Worm (Caenorhabditis elegans) whole organism, late embryonic: ENCODE data around the gene C25A8.5.

Experiments used
- K02D7.2 ChIP-seq: sonication (generic microtip); optimal IDR thresholded peaks from 2 replicates; lab custom pipeline; 2017; ENCODE audit warnings: mild to moderate bottlenecking, missing genetic modification characterization, missing compliant biosample characterization
- T23F11.4 ChIP-seq: fragments of 200-800 bp; sonication (Bioruptor generic); optimal IDR thresholded peaks from 2 replicates; lab custom pipeline; 2018; ENCODE audit warnings: mild to moderate bottlenecking, missing genetic modification characterization, missing compliant biosample characterization
- Y22D7AL.16 ChIP-seq: sonication (generic microtip); optimal IDR thresholded peaks from 2 replicates; lab custom pipeline; 2016; ENCODE audit warnings: missing genetic modification characterization, missing compliant biosample characterization
- ama-1 ChIP-seq: fragments of 150-350 bp; optimal IDR thresholded peaks from 2 replicates; lab custom pipeline; 2014
- ceh-14 ChIP-seq: sonication (generic microtip); optimal IDR thresholded peaks from 2 replicates; lab custom pipeline; 2016; ENCODE audit warnings: missing genotype, missing genetic modification characterization, missing compliant biosample characterization
- ceh-18 ChIP-seq: sonication (generic microtip); optimal IDR thresholded peaks from 2 replicates; lab custom pipeline; 2016; ENCODE audit warnings: missing genetic modification characterization, missing compliant biosample characterization
- ceh-19 ChIP-seq: fragments of 200-800 bp; sonication (Bioruptor generic); optimal IDR thresholded peaks from 2 replicates; lab custom pipeline; 2018; ENCODE audit warnings: mild to moderate bottlenecking, missing genetic modification characterization, missing compliant biosample characterization
- ceh-2 ChIP-seq: sonication (generic microtip); optimal IDR thresholded peaks from 2 replicates; lab custom pipeline; 2016; ENCODE audit warnings: missing genotype, missing genetic modification characterization, missing compliant biosample characterization
- ceh-24 ChIP-seq: sonication (generic microtip); optimal IDR thresholded peaks from 2 replicates; lab custom pipeline; 2016; ENCODE audit warnings: mild to moderate bottlenecking, missing genetic modification characterization, missing compliant biosample characterization
- ceh-31 ChIP-seq: sonication (generic microtip); optimal IDR thresholded peaks from 2 replicates; lab custom pipeline; 2016; ENCODE audit warnings: missing genetic modification characterization, missing compliant biosample characterization
- ceh-34 ChIP-seq: sonication (generic microtip); optimal IDR thresholded peaks from 2 replicates; lab custom pipeline; 2016; ENCODE audit warnings: mild to moderate bottlenecking, missing genetic modification characterization, missing compliant biosample characterization
- ceh-6 ChIP-seq: fragments of 200-800 bp; sonication (Bioruptor generic); optimal IDR thresholded peaks from 2 replicates; lab custom pipeline; 2018; ENCODE audit warnings: mild to moderate bottlenecking, missing genetic modification characterization, missing compliant biosample characterization
- ceh-9 ChIP-seq: sonication (generic microtip); optimal IDR thresholded peaks from 2 replicates; lab custom pipeline; 2016; ENCODE audit warnings: mild to moderate bottlenecking, missing genetic modification characterization, inconsistent platforms, missing compliant biosample characterization
- che-1 ChIP-seq: sonication (generic microtip); optimal IDR thresholded peaks from 2 replicates; lab custom pipeline; 2016; ENCODE audit warnings: mild to moderate bottlenecking, missing genetic modification characterization, missing compliant biosample characterization
- dmd-4 ChIP-seq: sonication (generic microtip); optimal IDR thresholded peaks from 2 replicates; lab custom pipeline; 2016; ENCODE audit warnings: borderline replicate concordance, missing genetic modification characterization, missing compliant biosample characterization
- dve-1 ChIP-seq: sonication (generic microtip); optimal IDR thresholded peaks from 2 replicates; lab custom pipeline; 2017; ENCODE audit warnings: antibody characterized with exemption, mild to moderate bottlenecking, missing genetic modification characterization, missing compliant biosample characterization
- elt-2 ChIP-seq: sonication (generic microtip); optimal IDR thresholded peaks from 2 replicates; lab custom pipeline; 2016; ENCODE audit warnings: missing genetic modification reagents, missing genetic modification characterization, missing compliant biosample characterization
- ets-4 ChIP-seq: sonication (generic microtip); optimal IDR thresholded peaks from 2 replicates; lab custom pipeline; 2016; ENCODE audit warnings: missing genetic modification characterization, missing compliant biosample characterization
- hlh-15 ChIP-seq: sonication (generic microtip); optimal IDR thresholded peaks from 2 replicates; lab custom pipeline; 2016; ENCODE audit warnings: missing genetic modification characterization, missing compliant biosample characterization
- hlh-30 ChIP-seq: sonication (generic microtip); optimal IDR thresholded peaks from 2 replicates; lab custom pipeline; 2017; ENCODE audit warnings: antibody characterized with exemption, missing genetic modification characterization, missing compliant biosample characterization; ENCODE audit not compliant: insufficient read depth
- hlh-8 ChIP-seq: sonication (generic microtip); optimal IDR thresholded peaks from 2 replicates; lab custom pipeline; 2016; ENCODE audit warnings: missing genotype, missing genetic modification characterization, missing compliant biosample characterization
- madf-2 ChIP-seq: sonication (generic microtip); optimal IDR thresholded peaks from 2 replicates; lab custom pipeline; 2017; ENCODE audit warnings: missing genetic modification characterization, missing compliant biosample characterization
- nfya-1 ChIP-seq: sonication (generic microtip); optimal IDR thresholded peaks from 2 replicates; lab custom pipeline; 2017; ENCODE audit warnings: missing genetic modification characterization, mild to moderate bottlenecking, missing compliant biosample characterization, antibody characterized with exemption, moderate library complexity
- nhr-11 ChIP-seq: fragments of 150-350 bp; optimal IDR thresholded peaks from 2 replicates; lab custom pipeline; 2014; ENCODE audit warnings: missing biosample characterization, missing genetic modification characterization
- nhr-232 ChIP-seq: sonication (generic microtip); optimal IDR thresholded peaks from 2 replicates; lab custom pipeline; 2016; ENCODE audit warnings: missing genetic modification characterization, missing compliant biosample characterization
- odd-2 ChIP-seq: sonication (generic microtip); optimal IDR thresholded peaks from 2 replicates; lab custom pipeline; 2017; ENCODE audit warnings: antibody characterized with exemption, mild to moderate bottlenecking, missing genetic modification characterization, missing compliant biosample characterization
- pag-3 ChIP-seq: sonication (generic microtip); optimal IDR thresholded peaks from 2 replicates; lab custom pipeline; 2016; ENCODE audit warnings: missing compliant biosample characterization, missing genetic modification characterization, borderline replicate concordance
- pha-2 ChIP-seq: sonication (generic microtip); optimal IDR thresholded peaks from 2 replicates; lab custom pipeline; 2017; ENCODE audit warnings: mild to moderate bottlenecking, missing genetic modification characterization, missing compliant biosample characterization
- pha-4 ChIP-seq: fragments of 150-350 bp; optimal IDR thresholded peaks from 2 replicates; lab custom pipeline; 2018; ENCODE audit warnings: missing biosample characterization, missing genetic modification reagents, missing genetic modification characterization
- pqm-1 ChIP-seq: sonication (generic microtip); optimal IDR thresholded peaks from 2 replicates; lab custom pipeline; 2016; ENCODE audit warnings: missing genetic modification characterization, missing compliant biosample characterization
- sox-4 ChIP-seq: sonication (generic microtip); optimal IDR thresholded peaks from 2 replicates; lab custom pipeline; 2017; ENCODE audit warnings: mild to moderate bottlenecking, missing genetic modification characterization, inconsistent platforms, missing compliant biosample characterization
- tbx-2 ChIP-seq: sonication (generic microtip); optimal IDR thresholded peaks from 2 replicates; lab custom pipeline; 2016; ENCODE audit warnings: missing genetic modification characterization, missing compliant biosample characterization
- tbx-7 ChIP-seq: sonication (generic microtip); optimal IDR thresholded peaks from 2 replicates; lab custom pipeline; 2016; ENCODE audit warnings: missing genotype, missing genetic modification characterization, missing compliant biosample characterization
- ttx-3 ChIP-seq: sonication (generic microtip); optimal IDR thresholded peaks from 2 replicates; lab custom pipeline; 2016; ENCODE audit warnings: missing genetic modification reagents, missing genetic modification characterization, missing compliant biosample characterization
- unc-42 ChIP-seq: sonication (generic microtip); optimal IDR thresholded peaks from 2 replicates; lab custom pipeline; 2016; ENCODE audit warnings: missing genotype, missing genetic modification characterization, missing compliant biosample characterization
- unc-55 ChIP-seq: sonication (generic microtip); optimal IDR thresholded peaks from 2 replicates; lab custom pipeline; 2017; ENCODE audit warnings: missing biosample characterization, missing genetic modification reagents, missing genetic modification characterization
- unc-86 ChIP-seq: sonication (generic microtip); optimal IDR thresholded peaks from 2 replicates; lab custom pipeline; 2016; ENCODE audit warnings: missing genetic modification characterization, missing compliant biosample characterization

Gene C25A8.5

DNA sequence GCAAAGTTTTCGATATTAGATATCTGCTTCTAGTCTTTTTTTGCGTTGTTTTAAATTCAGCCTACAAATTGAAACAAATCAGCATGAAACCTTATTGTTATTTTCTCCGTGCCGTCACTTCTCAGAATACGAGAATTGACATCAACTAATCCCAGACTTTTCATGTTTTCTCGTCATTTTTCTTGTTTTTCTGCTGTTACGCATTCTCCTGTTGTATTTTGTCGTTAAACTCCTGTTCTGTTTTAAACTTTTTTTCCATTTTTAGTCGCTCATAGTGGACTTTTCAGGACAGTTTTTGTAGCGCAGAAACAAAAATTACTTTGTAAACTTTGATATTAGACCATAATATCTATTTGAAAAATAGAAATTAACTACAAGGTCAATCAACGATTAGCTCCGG is 22.9 kb downstream of the C25A8.5 start:
- TF ChIP-seq ets-4 (tag; lab: Kevin White, UChicago) (no peak), tbx-2 (no peak), hlh-15 (tag; lab: Kevin White, UChicago) (no peak), ttx-3 (tag; lab: Kevin White, UChicago) (no peak), nhr-232 (tag; lab: Kevin White, UChicago) (no peak), che-1 (tag; lab: Kevin White, UChicago) (no peak), ceh-9 (no peak), ceh-19 (GFP tag; lab: Kevin White, UChicago) (no peak), sox-4 (tag; lab: Kevin White, UChicago) (no peak)

DNA sequence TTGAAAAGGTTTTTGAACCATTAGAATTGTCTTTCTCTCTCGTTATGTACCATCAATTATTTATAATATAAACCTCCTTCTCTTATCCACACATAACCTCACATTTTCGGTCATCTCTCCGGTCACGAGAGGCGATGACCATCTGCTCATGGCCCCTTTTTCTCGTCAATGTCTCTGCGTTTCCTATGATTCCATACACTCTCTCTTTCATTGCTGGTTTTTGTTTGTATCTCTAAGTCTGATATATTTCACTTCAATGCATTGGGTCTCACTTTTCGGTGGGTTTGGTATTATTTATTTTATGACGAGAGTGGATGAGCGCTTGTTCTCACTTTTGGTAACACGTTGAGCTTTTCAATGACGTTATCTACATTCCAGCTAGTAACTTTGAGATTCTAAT is 23.7 kb downstream of the C25A8.5 start:
- peak; percentile 64 for TF ChIP-seq nfya-1
- no peak for TF ChIP-seq nhr-11 (tag; lab: Kevin White, UChicago)
- peak; percentile 53 for TF ChIP-seq ceh-31
- TF ChIP-seq ceh-2 (tag; lab: Kevin White, UChicago), result peak; percentile 4
- TF ChIP-seq unc-42 (tag; lab: Kevin White, UChicago), result peak; percentile 19
- TF ChIP-seq unc-55 (GFP tag; lab: Kevin White, UChicago), result peak; percentile 7
- TF ChIP-seq ama-1 (lab: Kevin White, UChicago), result no peak
- no peak for TF ChIP-seq ttx-3 (tag; lab: Kevin White, UChicago)
- peak; percentile 94 for TF ChIP-seq hlh-30 (tag; lab: Kevin White, UChicago)
- no peak for TF ChIP-seq Y22D7AL.16 (tag; lab: Kevin White, UChicago)
- TF ChIP-seq elt-2 (tag; lab: Kevin White, UChicago), result peak; percentile 7
- no peak for TF ChIP-seq pqm-1 (tag; lab: Kevin White, UChicago)
- peak; percentile 20 for TF ChIP-seq hlh-8 (tag; lab: Kevin White, UChicago)
- TF ChIP-seq ceh-34 (tag; lab: Kevin White, UChicago), result peak; percentile 35
- TF ChIP-seq pha-2 (tag; lab: Kevin White, UChicago), result peak; percentile 63

DNA sequence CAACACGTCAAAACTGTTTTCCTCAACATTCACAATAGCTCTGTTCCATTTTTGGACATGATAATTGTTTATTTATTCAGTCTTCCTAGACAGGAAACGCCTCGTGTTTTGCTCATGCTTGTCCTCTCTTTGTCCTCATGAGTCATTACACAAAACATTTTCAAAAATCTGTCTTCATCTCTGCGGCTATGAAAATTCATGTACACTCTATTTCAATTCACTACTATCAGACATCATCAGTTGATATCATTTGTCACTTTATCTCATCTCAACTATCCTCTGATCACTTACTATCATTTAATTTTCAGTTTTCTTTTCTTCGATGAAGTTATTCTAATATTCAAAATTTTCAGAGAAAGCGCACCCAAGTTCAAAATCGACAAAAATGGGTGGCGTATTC is 24.6 kb downstream of the C25A8.5 start, which contains the start of gene adah-1:
Gene adah-1, plus strand, starts transcription at position 354 of the 400 bp plus-strand sequence.
- TF ChIP-seq T23F11.4 (GFP tag; lab: Kevin White, UChicago) (no peak), madf-2 (tag; lab: Kevin White, UChicago) (no peak), ceh-18 (peak; percentile 5), pha-4 (tag; lab: Kevin White, UChicago) (no peak), unc-55 (GFP tag; lab: Kevin White, UChicago) (peak; percentile 85)

DNA sequence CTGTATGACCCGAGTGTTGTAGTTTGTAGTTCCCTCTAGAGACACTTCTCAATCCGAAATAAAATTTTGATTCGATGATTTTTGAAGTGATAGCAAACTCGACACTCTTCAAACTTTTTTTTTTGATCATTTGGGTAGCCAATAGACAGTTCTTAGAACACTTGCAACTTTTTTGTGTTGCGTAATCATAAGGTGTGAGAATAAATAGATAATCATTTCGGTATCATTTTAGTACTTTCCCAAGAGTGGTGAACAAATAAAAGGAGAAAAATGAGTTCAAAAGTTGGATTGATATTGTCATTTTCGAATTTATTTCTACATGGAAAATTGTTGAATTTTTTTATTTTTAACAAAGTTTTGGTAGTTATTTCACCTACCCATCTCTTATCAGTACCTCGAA is 25.5 kb downstream of the C25A8.5 start:
- TF ChIP-seq ceh-34 (tag; lab: Kevin White, UChicago), result no peak
- no peak for TF ChIP-seq Y22D7AL.16 (tag; lab: Kevin White, UChicago)
- no peak for TF ChIP-seq ceh-14

DNA sequence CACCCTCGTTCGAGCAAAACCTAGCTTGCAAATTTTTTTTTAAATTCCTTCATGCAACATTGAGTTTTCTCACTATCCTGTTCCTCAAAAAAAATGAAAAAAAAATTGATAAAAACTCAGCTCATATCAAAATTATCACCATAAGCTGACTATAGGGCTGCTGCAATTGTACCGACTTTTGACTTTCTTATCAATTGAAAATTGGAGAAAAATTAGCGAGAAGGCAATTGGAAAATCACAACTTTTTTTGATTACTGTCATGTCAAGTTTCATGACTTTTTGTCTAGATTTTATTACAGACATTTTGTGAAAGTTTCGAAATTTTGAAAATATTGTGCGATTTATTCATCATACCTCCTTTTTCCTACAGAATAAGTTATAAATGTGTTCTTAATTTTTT is 26.5 kb downstream of the C25A8.5 start:
- no peak for TF ChIP-seq dmd-4
- no peak for TF ChIP-seq dve-1 (tag; lab: Kevin White, UChicago)
- TF ChIP-seq ceh-14, result no peak
- no peak for TF ChIP-seq ceh-6 (GFP tag; lab: Kevin White, UChicago)
- no peak for TF ChIP-seq pag-3 (tag; lab: Kevin White, UChicago)
- no peak for TF ChIP-seq unc-86
- no peak for TF ChIP-seq elt-2 (tag; lab: Kevin White, UChicago)
- no peak for TF ChIP-seq tbx-7 (tag; lab: Kevin White, UChicago)
- no peak for TF ChIP-seq ceh-24
- no peak for TF ChIP-seq K02D7.2 (tag; lab: Kevin White, UChicago)
- no peak for TF ChIP-seq ceh-2 (tag; lab: Kevin White, UChicago)
- no peak for TF ChIP-seq hlh-8 (tag; lab: Kevin White, UChicago)
- no peak for TF ChIP-seq odd-2 (tag; lab: Kevin White, UChicago)
- no peak for TF ChIP-seq pha-2 (tag; lab: Kevin White, UChicago)
